Worm (Caenorhabditis elegans): ENCODE measurements around the gene popl-7.

- TF ChIP-seq dao-5 (tag; optimal IDR thresholded peaks at IDR 0.05) (no peak), W03F9.2 (tag; optimal IDR thresholded peaks at IDR 0.05) (no peak)
Observed at ce11 chrIV:13394686-13395085, 24.2 kb downstream of the popl-7 start.
